Worm (Caenorhabditis elegans): ENCODE results near the gene dpy-9.

DNA sequence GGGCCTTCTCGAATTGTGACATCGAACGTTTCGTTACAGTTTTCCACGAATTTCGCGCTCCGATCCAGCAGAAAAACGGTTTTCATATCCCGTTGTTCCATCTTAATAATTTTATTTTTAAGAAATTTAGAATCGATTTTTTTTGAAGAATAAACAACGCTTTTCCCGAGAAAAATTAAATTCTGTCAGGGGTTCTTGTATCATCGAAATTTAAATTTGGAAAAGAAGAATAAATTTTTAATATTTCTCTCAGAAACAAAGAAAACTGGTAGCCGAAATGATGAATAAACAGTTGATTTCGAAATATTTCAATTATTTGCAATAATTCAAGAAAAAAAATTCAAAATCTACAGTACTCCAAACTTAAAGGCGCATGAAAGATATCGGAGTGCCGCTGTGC lies 21.7 kb downstream of the dpy-9 start, which contains the start of gene ints-13:
- TF ChIP-seq fkh-10 (GFP tag; optimal IDR thresholded peaks at IDR 0.05) (no peak), nhr-232 (tag; optimal IDR thresholded peaks at IDR 0.05) (no peak), dmd-4 (tag; optimal IDR thresholded peaks at IDR 0.05; ENCODE audit: borderline replicate concordance) (no peak), pha-4 (tag; optimal IDR thresholded peaks at IDR 0.05) (no peak), pag-3 (tag; optimal IDR thresholded peaks at IDR 0.05; ENCODE audit: borderline replicate concordance) (no peak), nhr-11 (tag; optimal IDR thresholded peaks at IDR 0.05) (no peak), ets-4 (tag; optimal IDR thresholded peaks at IDR 0.05) (no peak), F13H6.1 (tag; optimal IDR thresholded peaks at IDR 0.05) (no peak), ama-1 (optimal IDR thresholded peaks at IDR 0.05) (no peak), tbx-2 (tag; optimal IDR thresholded peaks at IDR 0.05) (no peak), hlh-13 (GFP tag; optimal IDR thresholded peaks at IDR 0.05) (no peak), pat-9 (tag; optimal IDR thresholded peaks at IDR 0.05) (no peak)

All from whole organism, late embryonic.